Fruit fly (Drosophila melanogaster): Measurements from ENCODE around the gene CG11498.
A peak's percentile ranks its signal among the peaks of the same experiment; 100 is the strongest.

The CG11498 gene

DNA sequence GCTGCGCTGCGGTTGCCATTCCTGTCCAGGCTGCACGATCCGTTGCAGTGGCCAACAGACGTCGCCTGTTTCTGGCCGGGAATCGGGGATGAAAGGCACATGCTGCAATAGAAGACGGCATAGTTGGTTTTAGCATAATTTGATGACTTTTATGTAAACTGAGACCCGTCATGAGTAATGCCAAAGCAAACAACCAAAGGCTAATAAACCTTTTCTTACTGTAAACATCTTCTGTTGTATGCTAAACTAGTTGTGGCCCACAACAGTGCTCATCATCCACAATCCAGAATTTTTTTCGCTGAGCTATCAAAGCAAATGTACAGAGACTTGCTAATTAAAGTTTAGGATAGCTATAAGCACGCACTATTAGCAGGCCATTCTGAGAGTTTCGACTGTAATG, 38.5 kb upstream of the CG11498 start (continued):
- TF ChIP-seq CG1647 (GFP tag; optimal IDR thresholded peaks at IDR 0.05) (peak; percentile 11), CG5180 (GFP tag; optimal IDR thresholded peaks at IDR 0.05) (peak; percentile 1), az2 (GFP tag; optimal IDR thresholded peaks at IDR 0.05) (no peak), CG18599 (GFP tag; optimal IDR thresholded peaks at IDR 0.05) (peak; percentile 80), CG10366 (GFP tag; IDR thresholded peaks at IDR 0.05) (0 out of 2 replicates have a peak, but pooled peaks have one; percentile 14), CG4360 (GFP tag; IDR thresholded peaks at IDR 0.05) (no peak), rib (GFP tag; IDR thresholded peaks at IDR 0.05) (peak; percentile 36; the same call in 1 of the 2 replicates), PHDP (tag; optimal IDR thresholded peaks at IDR 0.05) (peak; percentile 52), Hey (tag; optimal IDR thresholded peaks at IDR 0.05) (peak; percentile 32), CG3847 (GFP tag; IDR thresholded peaks at IDR 0.05) (0 out of 2 replicates have a peak, but pooled peaks have one; percentile 8), CG12769 (tag; optimal IDR thresholded peaks at IDR 0.05) (peak; percentile 50), cwo (GFP tag; optimal IDR thresholded peaks at IDR 0.05) (peak; percentile 38), ATbp (GFP tag; optimal IDR thresholded peaks at IDR 0.05) (peak; percentile 46), CG15601 (tag; optimal IDR thresholded peaks at IDR 0.05) (peak; percentile 28), CG6683 (GFP tag; optimal IDR thresholded peaks at IDR 0.05) (peak; percentile 15), maf-S (GFP tag; optimal IDR thresholded peaks at IDR 0.05) (no peak), CG6765 (GFP tag; optimal IDR thresholded peaks at IDR 0.05) (peak; percentile 73), tgo (GFP tag; IDR thresholded peaks at IDR 0.05) (no peak), CG2678 (tag; optimal IDR thresholded peaks at IDR 0.05) (peak; percentile 67), wor (GFP tag; IDR thresholded peaks at IDR 0.05) (no peak), Jarid2 (GFP tag; optimal IDR thresholded peaks at IDR 0.05) (no peak), E2f2 (GFP tag; IDR thresholded peaks at IDR 0.05) (0 out of 2 replicates have a peak, but pooled peaks have one; percentile 14), CG4328 (GFP tag; optimal IDR thresholded peaks at IDR 0.05) (peak; percentile 39), caup (GFP tag; optimal IDR thresholded peaks at IDR 0.05; ENCODE audit: severe bottlenecking) (peak; percentile 26), CG18476 (GFP tag; optimal IDR thresholded peaks at IDR 0.05) (no peak)

DNA sequence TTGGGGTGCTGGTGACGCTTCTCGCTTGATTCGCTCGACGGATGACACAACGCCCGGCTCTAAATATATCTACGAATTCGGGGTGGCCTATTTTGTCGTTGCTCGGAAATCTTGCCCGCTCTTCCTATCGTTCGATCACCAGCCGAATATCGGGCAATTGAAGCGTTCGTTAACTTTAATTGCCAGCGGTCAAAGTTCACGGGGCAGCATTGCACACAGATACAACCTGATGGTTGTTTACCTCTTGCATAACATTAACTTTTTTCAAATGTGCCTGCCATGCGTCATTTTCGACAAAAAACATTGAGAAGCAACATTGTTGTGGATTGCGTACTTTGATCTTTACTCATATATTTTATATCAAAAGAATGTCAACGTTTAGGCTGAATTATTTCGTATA, 37.5 kb upstream of the CG11498 start:
- TF ChIP-seq Hr78 (GFP tag; optimal IDR thresholded peaks at IDR 0.05) (peak in 1 of 2 experiments; percentile 97), CG12769 (tag; optimal IDR thresholded peaks at IDR 0.05) (peak; percentile 68), esg (GFP tag; conservative IDR thresholded peaks at IDR 0.05) (no peak), sug (tag; optimal IDR thresholded peaks at IDR 0.05) (peak; percentile 3), Pdp1 (GFP tag; optimal IDR thresholded peaks at IDR 0.05) (peak in 1 of 2 experiments; percentile 88), Deaf1 (tag; optimal IDR thresholded peaks at IDR 0.05) (peak; percentile 22), cwo (GFP tag; optimal IDR thresholded peaks at IDR 0.05) (no peak), CG33557 (GFP tag; optimal IDR thresholded peaks at IDR 0.05) (no peak), zen (tag; optimal IDR thresholded peaks at IDR 0.05) (no peak)

DNA sequence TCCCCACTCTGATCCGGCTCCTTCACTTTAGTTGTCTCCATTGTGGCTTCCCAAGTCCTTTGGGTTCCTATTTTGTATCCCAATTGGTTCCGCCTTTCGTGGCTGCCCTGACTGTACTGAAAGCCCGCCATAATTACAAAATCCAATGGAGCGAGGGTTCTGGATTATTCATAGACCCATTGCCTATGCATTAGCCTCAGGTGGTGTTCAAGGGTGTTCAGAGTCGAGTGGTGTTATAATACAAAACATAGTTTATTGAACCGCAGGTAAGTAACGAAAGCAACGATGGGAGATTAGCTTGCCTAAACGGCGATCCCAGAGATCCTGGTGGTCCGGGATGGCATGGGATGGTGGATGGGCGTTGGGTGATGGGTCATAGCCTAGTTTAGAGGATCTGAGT, 35.9 kb upstream of the CG11498 start, which contains the start of gene CG15531:
CG15531 (minus strand) TSS at position 101 of the 400 bp plus-strand sequence.
- TF ChIP-seq CG43689 (GFP tag; IDR thresholded peaks at IDR 0.05), result no peak
- no peak for TF ChIP-seq Atf6 (GFP tag; IDR thresholded peaks at IDR 0.05)
- no peak for TF ChIP-seq gsb-n (tag; optimal IDR thresholded peaks at IDR 0.05)
- no peak for TF ChIP-seq CG12744 (GFP tag; optimal IDR thresholded peaks at IDR 0.05)
- TF ChIP-seq CG1792 (GFP tag; optimal IDR thresholded peaks at IDR 0.05), result no peak
- TF ChIP-seq aop (GFP tag; IDR thresholded peaks at IDR 0.05), result no peak
- no peak for TF ChIP-seq MTF-1 (GFP tag; optimal IDR thresholded peaks at IDR 0.05; ENCODE audit: borderline replicate concordance)
- TF ChIP-seq CG4730 (GFP tag; IDR thresholded peaks at IDR 0.05), result no peak
